Fruit fly (Drosophila melanogaster) whole organism, embryonic: ENCODE results near the gene CG5521.

Experiments used
- Atf-2 ChIP-seq: fragments of 200-800 bp; sonication (Bioruptor generic); optimal IDR thresholded peaks from 2 replicates; lab custom pipeline; 2016; ENCODE audit warnings: missing biosample characterization, missing genetic modification characterization
- B-H1 ChIP-seq: fragments of 200-800 bp; sonication (Bioruptor generic); IDR thresholded peaks from 3 replicates; pipeline ENCODE4 v1.3.6; 2022; ENCODE audit warnings: missing biosample characterization, missing genetic modification characterization
- CG10267 ChIP-seq: fragments of 200-800 bp; sonication (Bioruptor generic); optimal IDR thresholded peaks from 2 replicates; lab custom pipeline; 2018; ENCODE audit warnings: missing biosample characterization, mild to moderate bottlenecking, missing genetic modification characterization, moderate library complexity
- CG10979 ChIP-seq: fragments of 200-800 bp; sonication (Bioruptor generic); optimal IDR thresholded peaks from 2 replicates; lab custom pipeline; 2018; ENCODE audit warnings: missing biosample characterization, mild to moderate bottlenecking, missing genetic modification characterization, moderate library complexity
- CG12155 ChIP-seq: fragments of 200-800 bp; sonication (Bioruptor generic); optimal IDR thresholded peaks from 3 replicates; lab custom pipeline; 2016; ENCODE audit warnings: missing biosample characterization, missing genetic modification characterization
- CG12942 ChIP-seq: fragments of 200-800 bp; sonication (Bioruptor generic); optimal IDR thresholded peaks from 3 replicates; lab custom pipeline; 2016; ENCODE audit warnings: missing biosample characterization, missing genetic modification characterization
- CG13123 ChIP-seq: fragments of 200-800 bp; sonication (Bioruptor generic); optimal IDR thresholded peaks from 2 replicates; lab custom pipeline; 2016; ENCODE audit warnings: missing biosample characterization, missing genetic modification characterization
- CG13894 ChIP-seq: fragments of 200-800 bp; sonication (Bioruptor generic); optimal IDR thresholded peaks from 3 replicates; lab custom pipeline; 2018; ENCODE audit warnings: missing biosample characterization, mild to moderate bottlenecking, missing genetic modification characterization, moderate library complexity
- CG1602 ChIP-seq: fragments of 200-800 bp; sonication (Bioruptor generic); optimal IDR thresholded peaks from 3 replicates; lab custom pipeline; 2016; ENCODE audit warnings: missing biosample characterization, missing genetic modification characterization
- CG16815 ChIP-seq: fragments of 200-800 bp; sonication (Bioruptor generic); optimal IDR thresholded peaks from 3 replicates; lab custom pipeline; 2017; ENCODE audit warnings: missing biosample characterization, mild to moderate bottlenecking, missing genetic modification characterization
- CG17359 ChIP-seq: fragments of 200-800 bp; sonication (Bioruptor generic); optimal IDR thresholded peaks from 3 replicates; lab custom pipeline; 2018; ENCODE audit warnings: missing biosample characterization, mild to moderate bottlenecking, missing genetic modification characterization, moderate library complexity
- CG18011 ChIP-seq: fragments of 200-800 bp; sonication (Bioruptor generic); optimal IDR thresholded peaks from 2 replicates; lab custom pipeline; 2017; ENCODE audit warnings: missing biosample characterization, missing genetic modification characterization, mild to moderate bottlenecking, moderate library complexity, missing genotype
- CG30403 ChIP-seq: fragments of 200-800 bp; sonication (Bioruptor generic); optimal IDR thresholded peaks from 3 replicates; lab custom pipeline; 2016; ENCODE audit warnings: missing biosample characterization, missing genetic modification characterization
- CG3726 ChIP-seq: fragments of 200-800 bp; sonication (Bioruptor generic); IDR thresholded peaks from 3 replicates; pipeline ENCODE4, ENCODE4 v1.3.6; 2022; ENCODE audit warnings: missing biosample characterization, missing genetic modification characterization
- CG4730 ChIP-seq: fragments of 200-800 bp; sonication (Bioruptor generic); IDR thresholded peaks from 2 replicates; pipeline ENCODE4 v1.3.6; 2022; ENCODE audit warnings: missing biosample characterization, missing genetic modification characterization
- CG5245 ChIP-seq: fragments of 200-800 bp; sonication (Bioruptor generic); optimal IDR thresholded peaks from 3 replicates; lab custom pipeline; 2016; ENCODE audit warnings: missing biosample characterization, missing genetic modification characterization
- CG6683 ChIP-seq: fragments of 200-800 bp; sonication (Bioruptor generic); optimal IDR thresholded peaks from 2 replicates; lab custom pipeline; 2017; ENCODE audit warnings: missing biosample characterization, mild to moderate bottlenecking, missing genetic modification characterization, missing genetic modification reagents
- CG8388 ChIP-seq: fragments of 200-800 bp; sonication (Bioruptor generic); optimal IDR thresholded peaks from 2 replicates; lab custom pipeline; 2019; ENCODE audit warnings: missing biosample characterization, mild to moderate bottlenecking, missing genetic modification characterization, moderate library complexity
- CG8924 ChIP-seq: fragments of 200-800 bp; optimal IDR thresholded peaks from 3 replicates; lab custom pipeline; 2019; ENCODE audit warnings: missing biosample characterization, mild to moderate bottlenecking, missing genetic modification characterization, moderate library complexity
- CG9727 ChIP-seq: fragments of 200-800 bp; sonication (Bioruptor generic); optimal IDR thresholded peaks from 3 replicates; lab custom pipeline; 2017; ENCODE audit warnings: missing biosample characterization, mild to moderate bottlenecking, missing genetic modification characterization
- Drgx ChIP-seq: fragments of 200-800 bp; sonication (Bioruptor generic); IDR thresholded peaks from 2 replicates; pipeline ENCODE4 v1.3.6; 2022; ENCODE audit warnings: missing biosample characterization, missing genetic modification characterization
- Mrtf ChIP-seq: fragments of 200-800 bp; sonication (Bioruptor generic); IDR thresholded peaks from 3 replicates; pipeline ENCODE4 v1.3.6; 2022; ENCODE audit warnings: missing biosample characterization, missing genetic modification characterization
- NFAT ChIP-seq: fragments of 200-800 bp; sonication (Bioruptor generic); IDR thresholded peaks from 2 replicates; pipeline ENCODE4 v1.3.6; 2022; ENCODE audit warnings: missing biosample characterization, missing genetic modification characterization
- Rfx ChIP-seq: fragments of 200-800 bp; sonication (Bioruptor generic); IDR thresholded peaks from 2 replicates; pipeline ENCODE4 v1.3.6; 2022; ENCODE audit warnings: missing biosample characterization, missing genetic modification characterization
- Rx ChIP-seq: fragments of 200-800 bp; sonication (Bioruptor generic); IDR thresholded peaks from 2 replicates; pipeline ENCODE4 v1.3.6; 2022; ENCODE audit warnings: missing biosample characterization, missing genetic modification characterization
- Sox102F ChIP-seq: fragments of 200-800 bp; sonication (Bioruptor generic); optimal IDR thresholded peaks from 2 replicates; lab custom pipeline; 2018; ENCODE audit warnings: missing biosample characterization, mild to moderate bottlenecking, missing genetic modification characterization, moderate library complexity
- al ChIP-seq: fragments of 200-800 bp; sonication (Bioruptor generic); IDR thresholded peaks from 2 replicates; pipeline ENCODE4 v1.3.6; 2022; ENCODE audit warnings: missing biosample characterization, missing genetic modification characterization
- bowl ChIP-seq: fragments of 200-800 bp; sonication (Bioruptor generic); IDR thresholded peaks from 2 replicates; pipeline ENCODE4 v1.3.6; 2022; ENCODE audit warnings: missing biosample characterization, missing genetic modification characterization
- btn ChIP-seq: fragments of 200-800 bp; sonication (Bioruptor generic); optimal IDR thresholded peaks from 2 replicates; lab custom pipeline; 2016; ENCODE audit warnings: missing biosample characterization, missing genetic modification characterization
- chif ChIP-seq, 2 experiments: fragments of 200-800 bp; sonication (Bioruptor generic); optimal IDR thresholded peaks; 3 replicates each; lab custom pipeline; 2016; ENCODE audit warnings: missing biosample characterization in 2 of 2, missing genetic modification characterization in 2 of 2
- chn ChIP-seq: fragments of 200-800 bp; sonication (Bioruptor generic); optimal IDR thresholded peaks from 2 replicates; lab custom pipeline; 2016; ENCODE audit warnings: missing biosample characterization, missing genetic modification characterization
- ci ChIP-seq: fragments of 200-800 bp; sonication (Bioruptor generic); IDR thresholded peaks from 3 replicates; pipeline ENCODE4 v1.3.6; 2022; ENCODE audit warnings: missing biosample characterization, missing genetic modification characterization
- hth ChIP-seq: fragments of >200 bp; optimal IDR thresholded peaks from 2 replicates; lab custom pipeline; 2017; ENCODE audit warnings: inconsistent platforms
- inv ChIP-seq: fragments of 200-800 bp; sonication (Bioruptor generic); IDR thresholded peaks from 2 replicates; pipeline ENCODE4 v1.3.6; 2022; ENCODE audit warnings: missing biosample characterization, missing genetic modification characterization; ENCODE audit not compliant: partially characterized antibody
- kah ChIP-seq: fragments of 200-800 bp; sonication (Bioruptor generic); optimal IDR thresholded peaks from 2 replicates; lab custom pipeline; 2018; ENCODE audit warnings: missing biosample characterization, mild to moderate bottlenecking, missing genetic modification characterization
- lab ChIP-seq: fragments of 200-800 bp; sonication (Bioruptor generic); optimal IDR thresholded peaks from 3 replicates; lab custom pipeline; 2017; ENCODE audit warnings: missing biosample characterization, missing genetic modification characterization, mild to moderate bottlenecking, moderate library complexity, missing genetic modification reagents
- nmo ChIP-seq: fragments of 200-800 bp; sonication (Bioruptor generic); optimal IDR thresholded peaks from 2 replicates; lab custom pipeline; 2018; ENCODE audit warnings: missing biosample characterization, mild to moderate bottlenecking, missing genetic modification characterization, moderate library complexity
- odd ChIP-seq: fragments of 200-800 bp; sonication (Bioruptor generic); optimal IDR thresholded peaks from 2 replicates; lab custom pipeline; 2017; ENCODE audit warnings: missing biosample characterization, mild to moderate bottlenecking, missing genetic modification characterization
- peb ChIP-seq: fragments of 200-800 bp; sonication (Bioruptor generic); IDR thresholded peaks from 2 replicates; pipeline ENCODE4 v1.3.6; 2022; ENCODE audit warnings: missing biosample characterization, missing genetic modification characterization
- sd ChIP-seq: fragments of 200-800 bp; sonication (Bioruptor generic); optimal IDR thresholded peaks from 3 replicates; lab custom pipeline; 2018; ENCODE audit warnings: missing biosample characterization, mild to moderate bottlenecking, missing genetic modification characterization, moderate library complexity
- stc ChIP-seq: fragments of 200-800 bp; sonication (Bioruptor generic); IDR thresholded peaks from 2 replicates; pipeline ENCODE4 v1.3.6; 2022; ENCODE audit warnings: missing biosample characterization, missing genetic modification characterization
- sug ChIP-seq: fragments of 200-800 bp; optimal IDR thresholded peaks from 2 replicates; lab custom pipeline; 2019; ENCODE audit warnings: missing biosample characterization, mild to moderate bottlenecking, missing genetic modification characterization, moderate library complexity
- tap ChIP-seq: fragments of 200-800 bp; optimal IDR thresholded peaks from 3 replicates; lab custom pipeline; 2019; ENCODE audit warnings: missing biosample characterization, mild to moderate bottlenecking, missing genetic modification characterization, moderate library complexity
- zfh1 ChIP-seq: fragments of 200-800 bp; sonication (Bioruptor generic); IDR thresholded peaks from 3 replicates; pipeline ENCODE4 v1.3.6; 2022; ENCODE audit warnings: missing biosample characterization, missing genetic modification characterization

Gene CG5521

DNA sequence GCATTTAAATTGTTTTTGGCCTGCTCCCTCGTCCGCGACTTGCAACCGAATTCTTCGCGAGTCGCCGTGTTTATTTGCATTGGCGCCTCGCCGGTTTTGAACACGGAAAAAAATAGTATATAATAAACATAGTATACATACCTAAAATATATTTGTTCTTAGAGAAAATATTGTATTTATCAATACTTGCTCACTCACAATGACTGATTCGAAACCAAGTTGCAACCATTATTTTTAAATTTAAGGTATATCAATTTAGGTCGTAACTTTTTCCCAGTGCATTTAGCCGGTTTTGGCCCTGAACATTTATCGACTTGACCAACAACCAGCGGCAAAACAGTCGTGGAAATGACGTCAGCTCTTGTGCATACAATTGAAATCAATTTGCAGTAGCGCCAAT lies 38.3 kb upstream of the CG5521 start (continued):
- TF ChIP-seq sd (tag; lab: Kevin White, UChicago) (peak; percentile 45), inv (GFP tag; lab: Robert Waterston, UW) (no peak), bowl (GFP tag; lab: Robert Waterston, UW) (no peak), peb (GFP tag; lab: Robert Waterston, UW) (no peak), al (GFP tag; lab: Robert Waterston, UW) (0 out of 2 replicates have a peak, but pooled peaks have one; percentile 7), hth (no peak), lab (GFP tag; lab: Kevin White, UChicago) (peak; percentile 56), stc (GFP tag; lab: Robert Waterston, UW) (0 out of 2 replicates have a peak, but pooled peaks have one; percentile 45), CG4730 (GFP tag; lab: Robert Waterston, UW) (peak; percentile 30; the same call in 1 of the 2 replicates), Sox102F (GFP tag; lab: Kevin White, UChicago) (peak; percentile 86), CG5245 (GFP tag; lab: Kevin White, UChicago) (peak; percentile 28), kah (GFP tag; lab: Kevin White, UChicago) (peak; percentile 34), CG16815 (GFP tag; lab: Kevin White, UChicago) (no peak), CG10267 (tag; lab: Kevin White, UChicago) (peak; percentile 44), CG10979 (tag; lab: Kevin White, UChicago) (peak; percentile 60), Mrtf (GFP tag; lab: Robert Waterston, UW) (0 out of 3 replicates have a peak, but pooled peaks have one; percentile 51), sug (tag; lab: Kevin White, UChicago) (peak; percentile 7), CG1602 (GFP tag; lab: Kevin White, UChicago) (peak; percentile 15), CG9727 (GFP tag; lab: Kevin White, UChicago) (peak; percentile 1), chn (no peak), btn (GFP tag; lab: Kevin White, UChicago) (no peak), CG30403 (GFP tag; lab: Kevin White, UChicago) (peak; percentile 60), CG12942 (peak; percentile 21), CG18011 (GFP tag; lab: Kevin White, UChicago) (peak; percentile 5), Drgx (peak; percentile 94), NFAT (GFP tag; lab: Robert Waterston, UW) (no peak), zfh1 (GFP tag; lab: Robert Waterston, UW) (0 out of 3 replicates have a peak, but pooled peaks have one; percentile 29), Rx (GFP tag; lab: Robert Waterston, UW) (0 out of 2 replicates have a peak, but pooled peaks have one; percentile 20), Atf-2 (no peak), ci (GFP tag; lab: Robert Waterston, UW) (peak; percentile 90), CG8388 (peak; percentile 57), CG17359 (peak; percentile 62), chif (GFP tag; optimal IDR thresholded peaks at IDR 0.05; lab: Kevin White, UChicago) (peak in 1 of 2 experiments; percentile 9), CG12155 (GFP tag; lab: Kevin White, UChicago) (no peak), Rfx (GFP tag; lab: Robert Waterston, UW) (no peak), CG3726 (GFP tag; lab: Robert Waterston, UW) (no peak), nmo (GFP tag; lab: Kevin White, UChicago) (peak; percentile 53), B-H1 (GFP tag; lab: Robert Waterston, UW) (peak; percentile 37; the same call in 1 of the 3 replicates), CG6683 (GFP tag; lab: Kevin White, UChicago) (peak; percentile 34), odd (GFP tag; lab: Kevin White, UChicago) (peak; percentile 71), CG13123 (GFP tag; lab: Kevin White, UChicago) (peak; percentile 27), CG13894 (tag; lab: Kevin White, UChicago) (no peak), CG8924 (peak; percentile 58), tap (tag; lab: Kevin White, UChicago) (peak; percentile 73)
